Worm (Caenorhabditis elegans) whole organism, L1 larva: ENCODE data around the gene K10D11.3.

Experiments
- ceh-82 ChIP-seq, 3 experiments: fragments of 150-350 bp in 1 of 3; sonication (generic microtip) in 2 of 3; optimal IDR thresholded peaks; 2 replicates each; lab custom pipeline; 2014 to 2017; ENCODE audit warnings: missing biosample characterization in 3 of 3, missing genetic modification characterization in 3 of 3
- isw-1 ChIP-seq: fragments of 200-800 bp; sonication (Bioruptor generic); IDR thresholded peaks from 2 replicates; pipeline ENCODE4 v1.3.6; 2022; ENCODE audit warnings: missing genetic modification characterization, missing compliant biosample characterization
- nhr-11 ChIP-seq: fragments of 150-350 bp; optimal IDR thresholded peaks from 2 replicates; lab custom pipeline; 2014; ENCODE audit warnings: missing biosample characterization, missing genetic modification characterization
- nhr-12 ChIP-seq: sonication (generic microtip); optimal IDR thresholded peaks from 2 replicates; lab custom pipeline; 2017; ENCODE audit warnings: missing biosample characterization, missing genetic modification characterization
- nhr-19 ChIP-seq: fragments of 200-800 bp; sonication (Bioruptor generic); conservative IDR thresholded peaks from 2 replicates; pipeline ENCODE4 v1.3.6; 2022; ENCODE audit warnings: missing genetic modification characterization, missing compliant biosample characterization
- nhr-237 ChIP-seq: fragments of 150-350 bp; optimal IDR thresholded peaks from 2 replicates; lab custom pipeline; 2014; ENCODE audit warnings: missing biosample characterization, missing genetic modification characterization
- nhr-77 ChIP-seq: fragments of 150-350 bp; optimal IDR thresholded peaks from 2 replicates; lab custom pipeline; 2014; ENCODE audit warnings: missing biosample characterization, missing genetic modification characterization
- snpc-4 ChIP-seq: fragments of 150-350 bp; optimal IDR thresholded peaks from 2 replicates; lab custom pipeline; 2014; ENCODE audit warnings: missing biosample characterization, missing genetic modification characterization
- unc-62 ChIP-seq: fragments of 150-350 bp; optimal IDR thresholded peaks from 2 replicates; lab custom pipeline; 2014; ENCODE audit warnings: missing biosample characterization, missing genetic modification reagents, missing genetic modification characterization

DNA sequence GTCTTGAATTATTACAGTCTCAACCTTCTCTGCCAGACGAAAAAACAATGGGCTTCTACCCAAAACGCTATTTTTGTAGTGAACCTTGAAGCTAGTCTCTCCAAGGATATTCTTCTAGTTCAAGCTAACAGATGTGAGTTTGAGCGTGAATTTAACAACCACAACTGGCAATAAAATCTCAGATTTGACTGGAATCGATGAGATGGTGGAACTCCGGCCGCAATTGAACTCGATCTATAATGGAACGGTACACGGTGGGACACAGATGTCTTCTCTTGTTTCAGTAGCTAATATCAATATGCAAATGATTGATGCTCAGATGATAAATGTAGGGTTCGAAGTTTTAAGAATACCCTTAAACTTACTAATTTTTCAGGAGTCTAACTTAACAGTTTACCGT lies 8.3 kb downstream of the K10D11.3 start:
- TF ChIP-seq nhr-77 (tag; lab: Kevin White, UChicago) (no peak), nhr-11 (tag; lab: Kevin White, UChicago) (no peak), snpc-4 (tag; lab: Kevin White, UChicago) (no peak), nhr-237 (tag; lab: Kevin White, UChicago) (no peak), isw-1 (GFP tag; lab: Robert Waterston, UW) (no peak), nhr-12 (tag; lab: Kevin White, UChicago) (no peak), unc-62 (GFP tag; lab: Kevin White, UChicago) (no peak), ceh-82 (tag; optimal IDR thresholded peaks at IDR 0.05; lab: Kevin White, UChicago) (no peak), nhr-19 (GFP tag; lab: Robert Waterston, UW) (no peak)
